Fruit fly (Drosophila melanogaster) whole organism, adult: Measurements from ENCODE around the gene CG32073.
A peak's percentile ranks its signal among the peaks of the same experiment; 100 is the strongest.

ENCODE experiments used
- CG11617 ChIP-seq: fragments of 200-800 bp; sonication (Bioruptor generic); optimal IDR thresholded peaks from 2 replicates; lab custom pipeline; 2017; ENCODE audit warnings: mild to moderate bottlenecking, missing biosample characterization, missing genetic modification reagents, missing genetic modification characterization
- CG12768 ChIP-seq: fragments of 200-800 bp; sonication (Bioruptor generic); optimal IDR thresholded peaks from 2 replicates; lab custom pipeline; 2017; ENCODE audit warnings: missing biosample characterization, missing genetic modification characterization, mild to moderate bottlenecking, moderate library complexity, missing genetic modification reagents
- CG14711 ChIP-seq: fragments of 200-800 bp; sonication (Bioruptor generic); optimal IDR thresholded peaks from 2 replicates; lab custom pipeline; 2018; ENCODE audit warnings: missing biosample characterization, mild to moderate bottlenecking, missing genetic modification characterization, moderate library complexity
- CG33017 ChIP-seq: fragments of 200-800 bp; sonication (Bioruptor generic); optimal IDR thresholded peaks from 2 replicates; lab custom pipeline; 2018; ENCODE audit warnings: missing biosample characterization, mild to moderate bottlenecking, missing genetic modification characterization, moderate library complexity
- Crg-1 ChIP-seq: fragments of 200-800 bp; sonication (Bioruptor generic); optimal IDR thresholded peaks from 2 replicates; lab custom pipeline; 2016; ENCODE audit warnings: missing biosample characterization, missing genetic modification characterization
- Hr96 ChIP-seq: fragments of 200-800 bp; sonication (Bioruptor generic); optimal IDR thresholded peaks from 2 replicates; lab custom pipeline; 2016; ENCODE audit warnings: missing biosample characterization, missing genetic modification characterization
- bab1 ChIP-seq: fragments of 200-800 bp; sonication (Bioruptor generic); optimal IDR thresholded peaks from 3 replicates; lab custom pipeline; 2019; ENCODE audit warnings: missing biosample characterization, mild to moderate bottlenecking, missing genetic modification characterization, moderate library complexity
- cic ChIP-seq: fragments of 200-800 bp; sonication (Bioruptor generic); optimal IDR thresholded peaks from 2 replicates; lab custom pipeline; 2017; ENCODE audit warnings: missing biosample characterization, mild to moderate bottlenecking, missing genetic modification characterization, moderate library complexity
- kay ChIP-seq: fragments of 200-800 bp; sonication (Bioruptor generic); peaks from one replicate; lab custom pipeline; 2016; ENCODE audit warnings: missing biosample characterization, missing genetic modification characterization, borderline replicate concordance
- ovo ChIP-seq: fragments of 200-800 bp; sonication (Bioruptor generic); optimal IDR thresholded peaks from 2 replicates; lab custom pipeline; 2016; ENCODE audit warnings: missing biosample characterization, missing genetic modification characterization
- tj ChIP-seq: fragments of 200-800 bp; sonication (Bioruptor generic); optimal IDR thresholded peaks from 3 replicates; lab custom pipeline; 2017; ENCODE audit warnings: missing biosample characterization, mild to moderate bottlenecking, missing genetic modification characterization, moderate library complexity

- TF ChIP-seq tj (GFP tag; lab: Kevin White, UChicago) = no peak
- TF ChIP-seq Crg-1 (GFP tag; lab: Kevin White, UChicago) = no peak
- TF ChIP-seq kay = no peak
- TF ChIP-seq bab1 (GFP tag; lab: Kevin White, UChicago) = no peak
- no peak for TF ChIP-seq ovo (GFP tag; lab: Kevin White, UChicago)
- TF ChIP-seq Hr96 (GFP tag; lab: Kevin White, UChicago) = no peak
- TF ChIP-seq CG12768 (GFP tag; lab: Kevin White, UChicago) = no peak
- TF ChIP-seq cic = peak; percentile 18
- no peak for TF ChIP-seq CG14711 (tag; lab: Kevin White, UChicago)
- TF ChIP-seq CG33017 = no peak
- no peak for TF ChIP-seq CG11617 (GFP tag; lab: Kevin White, UChicago)
Measured at dm6 chr3L:11065850-11066249, 41.5 kb downstream of the CG32073 start.
